Fruit fly (Drosophila melanogaster) whole organism, embryonic: ENCODE results near the gene CG15408.

Experiments used
- Adf1 ChIP-seq: fragments of 200-800 bp; sonication (Bioruptor generic); IDR thresholded peaks from 2 replicates; pipeline ENCODE4 v1.3.6; 2022; ENCODE audit warnings: missing biosample characterization, missing genetic modification characterization
- Blimp-1 ChIP-seq: fragments of 200-800 bp; sonication (Bioruptor generic); optimal IDR thresholded peaks from 3 replicates; lab custom pipeline; 2018; ENCODE audit warnings: missing biosample characterization, missing genetic modification characterization, mild to moderate bottlenecking, moderate library complexity, missing genetic modification reagents
- CG10209 ChIP-seq: fragments of 200-800 bp; sonication (Bioruptor generic); optimal IDR thresholded peaks from 3 replicates; lab custom pipeline; 2017; ENCODE audit warnings: missing biosample characterization, mild to moderate bottlenecking, missing genetic modification characterization, missing genetic modification reagents
- CG11093 ChIP-seq: fragments of 200-800 bp; sonication (Bioruptor generic); IDR thresholded peaks from 3 replicates; pipeline ENCODE4 v1.3.6; 2022; ENCODE audit warnings: missing biosample characterization, missing genetic modification characterization
- CG11723 ChIP-seq: fragments of 200-800 bp; sonication (Bioruptor generic); optimal IDR thresholded peaks from 2 replicates; lab custom pipeline; 2017; ENCODE audit warnings: missing biosample characterization, mild to moderate bottlenecking, missing genetic modification characterization
- CG12769 ChIP-seq: fragments of 200-800 bp; sonication (Bioruptor generic); optimal IDR thresholded peaks from 2 replicates; lab custom pipeline; 2019; ENCODE audit warnings: missing biosample characterization, mild to moderate bottlenecking, missing genetic modification characterization, moderate library complexity
- CG1832 ChIP-seq: fragments of 200-800 bp; sonication (Bioruptor generic); optimal IDR thresholded peaks from 2 replicates; lab custom pipeline; 2017; ENCODE audit warnings: missing biosample characterization, mild to moderate bottlenecking, missing genetic modification characterization, inconsistent platforms
- CG2678 ChIP-seq: fragments of 200-800 bp; sonication (Bioruptor generic); optimal IDR thresholded peaks from 3 replicates; lab custom pipeline; 2019; ENCODE audit warnings: missing biosample characterization, mild to moderate bottlenecking, missing genetic modification characterization, moderate library complexity
- CG2712 ChIP-seq: fragments of 200-800 bp; optimal IDR thresholded peaks from 3 replicates; lab custom pipeline; 2019; ENCODE audit warnings: missing biosample characterization, mild to moderate bottlenecking, missing genetic modification characterization, moderate library complexity
- CG32772 ChIP-seq: fragments of 200-800 bp; sonication (Bioruptor generic); IDR thresholded peaks from 2 replicates; pipeline ENCODE4 v1.3.6; 2022; ENCODE audit warnings: missing biosample characterization, missing genetic modification characterization
- CG4404 ChIP-seq: fragments of 200-800 bp; sonication (Bioruptor generic); IDR thresholded peaks from 2 replicates; pipeline ENCODE4 v1.3.6; 2022; ENCODE audit warnings: missing biosample characterization, missing genetic modification characterization
- CG6791 ChIP-seq: fragments of 200-800 bp; sonication (Bioruptor generic); IDR thresholded peaks from 3 replicates; pipeline ENCODE4 v1.3.6; 2022; ENCODE audit warnings: missing biosample characterization, missing genetic modification characterization; ENCODE audit not compliant: partially characterized antibody
- CG7963 ChIP-seq: fragments of 200-800 bp; sonication (Bioruptor generic); IDR thresholded peaks from 3 replicates; pipeline ENCODE4 v1.3.6; 2022; ENCODE audit warnings: missing biosample characterization, missing genetic modification characterization; ENCODE audit not compliant: partially characterized antibody
- CG9609 ChIP-seq: fragments of 200-800 bp; sonication (Bioruptor generic); optimal IDR thresholded peaks from 3 replicates; lab custom pipeline; 2016; ENCODE audit warnings: missing biosample characterization, missing genetic modification characterization
- Dp ChIP-seq: fragments of 200-800 bp; sonication (Bioruptor generic); optimal IDR thresholded peaks from 2 replicates; lab custom pipeline; 2018; ENCODE audit warnings: missing biosample characterization, mild to moderate bottlenecking, missing genetic modification characterization, moderate library complexity
- Ets65A ChIP-seq: fragments of 200-800 bp; sonication (Bioruptor generic); peaks from one replicate; lab custom pipeline; 2016; ENCODE audit warnings: missing biosample characterization, missing genetic modification characterization
- GATAe ChIP-seq: fragments of 200-800 bp; sonication (Bioruptor generic); conservative IDR thresholded peaks from 2 replicates; pipeline ENCODE4 v1.3.6; 2022; ENCODE audit warnings: missing biosample characterization, missing genetic modification characterization
- Gug ChIP-seq: fragments of 200-800 bp; sonication (Bioruptor generic); IDR thresholded peaks from 4 replicates; pipeline ENCODE4 v1.3.6; 2022; ENCODE audit warnings: missing biosample characterization, missing genetic modification characterization
- H15 ChIP-seq: fragments of 200-800 bp; sonication (Bioruptor generic); IDR thresholded peaks from 3 replicates; pipeline ENCODE4 v1.3.6; 2022; ENCODE audit warnings: missing biosample characterization, missing genetic modification characterization
- HmgZ ChIP-seq: fragments of 200-800 bp; sonication (Bioruptor generic); optimal IDR thresholded peaks from 2 replicates; lab custom pipeline; 2018; ENCODE audit warnings: missing biosample characterization, mild to moderate bottlenecking, missing genetic modification characterization
- Hr51 ChIP-seq, 2 experiments: fragments of 200-800 bp; sonication (Bioruptor generic); optimal IDR thresholded peaks; 2 replicates in 1 of 2; 3 replicates in 1 of 2; lab custom pipeline; 2016 to 2018; ENCODE audit warnings: missing biosample characterization in 2 of 2, missing genetic modification characterization in 2 of 2, mild to moderate bottlenecking in 1 of 2, moderate library complexity in 1 of 2
- Max ChIP-seq: fragments of 200-800 bp; sonication (Bioruptor generic); optimal IDR thresholded peaks from 2 replicates; lab custom pipeline; 2016; ENCODE audit warnings: missing biosample characterization, mild to moderate bottlenecking, missing genetic modification characterization
- Med ChIP-seq: fragments of 200-800 bp; sonication (Bioruptor generic); peaks from one replicate; lab custom pipeline; 2016; ENCODE audit warnings: missing biosample characterization, missing genetic modification characterization, mild to moderate bottlenecking, inconsistent platforms, moderate library complexity
- Mrtf ChIP-seq: fragments of 200-800 bp; sonication (Bioruptor generic); IDR thresholded peaks from 3 replicates; pipeline ENCODE4 v1.3.6; 2022; ENCODE audit warnings: missing biosample characterization, missing genetic modification characterization
- Ravus ChIP-seq: fragments of 200-800 bp; sonication (Bioruptor generic); IDR thresholded peaks from 2 replicates; pipeline ENCODE4 v1.3.6; 2022; ENCODE audit warnings: missing biosample characterization, missing genetic modification characterization
- Stat92E ChIP-seq, 3 experiments: fragments of >200 bp in 2 of 3; fragments of 200-800 bp in 1 of 3; sonication (Bioruptor generic) in 1 of 3; optimal IDR thresholded peaks; 2 replicates each; lab custom pipeline; 2017 to 2019; ENCODE audit warnings: missing biosample characterization in 3 of 3, missing genetic modification characterization in 3 of 3, mild to moderate bottlenecking in 1 of 3, moderate library complexity in 1 of 3
- chm ChIP-seq: fragments of 200-800 bp; sonication (Bioruptor generic); IDR thresholded peaks from 2 replicates; pipeline ENCODE4 v1.3.6; 2022; ENCODE audit warnings: missing biosample characterization, missing genetic modification characterization
- ci ChIP-seq: fragments of 200-800 bp; sonication (Bioruptor generic); IDR thresholded peaks from 3 replicates; pipeline ENCODE4 v1.3.6; 2022; ENCODE audit warnings: missing biosample characterization, missing genetic modification characterization
- crol ChIP-seq: fragments of 200-800 bp; sonication (Bioruptor generic); IDR thresholded peaks from 2 replicates; pipeline ENCODE4 v1.3.6; 2022; ENCODE audit warnings: missing biosample characterization, missing genetic modification characterization
- cwo ChIP-seq: fragments of 200-800 bp; sonication (Bioruptor generic); optimal IDR thresholded peaks from 3 replicates; lab custom pipeline; 2017; ENCODE audit warnings: missing biosample characterization, missing genetic modification characterization, mild to moderate bottlenecking, moderate library complexity, missing genetic modification reagents
- en ChIP-seq: fragments of 200-800 bp; sonication (Bioruptor generic); optimal IDR thresholded peaks from 2 replicates; lab custom pipeline; 2016; ENCODE audit warnings: missing biosample characterization, missing genetic modification characterization
- ftz-f1 ChIP-seq: fragments of 200-800 bp; sonication (Bioruptor generic); optimal IDR thresholded peaks from 2 replicates; lab custom pipeline; 2016; ENCODE audit warnings: missing biosample characterization, missing genetic modification characterization
- gem ChIP-seq: fragments of 200-800 bp; sonication (Bioruptor generic); optimal IDR thresholded peaks from 2 replicates; lab custom pipeline; 2019; ENCODE audit warnings: missing biosample characterization, mild to moderate bottlenecking, missing genetic modification characterization, moderate library complexity
- jing ChIP-seq: fragments of 200-800 bp; sonication (Bioruptor generic); optimal IDR thresholded peaks from 2 replicates; lab custom pipeline; 2018; ENCODE audit warnings: missing biosample characterization, mild to moderate bottlenecking, missing genetic modification characterization
- odd ChIP-seq: fragments of 200-800 bp; sonication (Bioruptor generic); optimal IDR thresholded peaks from 2 replicates; lab custom pipeline; 2017; ENCODE audit warnings: missing biosample characterization, mild to moderate bottlenecking, missing genetic modification characterization
- pb ChIP-seq: fragments of 200-800 bp; sonication (Bioruptor generic); optimal IDR thresholded peaks from 3 replicates; lab custom pipeline; 2016; ENCODE audit warnings: missing biosample characterization, missing genetic modification characterization
- pros ChIP-seq: fragments of 200-800 bp; sonication (Bioruptor generic); optimal IDR thresholded peaks from 3 replicates; lab custom pipeline; 2019; ENCODE audit warnings: missing biosample characterization, mild to moderate bottlenecking, missing genetic modification characterization, moderate library complexity
- ro ChIP-seq: fragments of 200-800 bp; sonication (Bioruptor generic); IDR thresholded peaks from 2 replicates; pipeline ENCODE4 v1.3.6; 2022; ENCODE audit warnings: missing biosample characterization, missing genetic modification characterization
- row ChIP-seq: fragments of 200-800 bp; sonication (Bioruptor generic); IDR thresholded peaks from 3 replicates; pipeline ENCODE4 v1.3.6; 2022; ENCODE audit warnings: missing biosample characterization, missing genetic modification characterization
- scrt ChIP-seq: fragments of 200-800 bp; sonication (Bioruptor generic); optimal IDR thresholded peaks from 2 replicates; lab custom pipeline; 2018; ENCODE audit warnings: missing biosample characterization, mild to moderate bottlenecking, missing genetic modification characterization, moderate library complexity
- sens ChIP-seq: fragments of 200-800 bp; sonication (Bioruptor generic); peaks from one replicate; lab custom pipeline; 2016; ENCODE audit warnings: missing biosample characterization, missing genetic modification characterization
- sens-2 ChIP-seq: fragments of 200-800 bp; sonication (Bioruptor generic); IDR thresholded peaks from 2 replicates; pipeline ENCODE4 v1.3.6; 2022; ENCODE audit warnings: missing biosample characterization, missing genetic modification characterization
- seq ChIP-seq: fragments of 200-800 bp; sonication (Bioruptor generic); IDR thresholded peaks from 2 replicates; pipeline ENCODE4 v1.3.6; 2022; ENCODE audit warnings: missing biosample characterization, missing genetic modification characterization
- toy ChIP-seq: fragments of 200-800 bp; sonication (Bioruptor generic); IDR thresholded peaks from 2 replicates; pipeline ENCODE4 v1.3.6; 2022; ENCODE audit warnings: missing biosample characterization, missing genetic modification characterization
- vnd ChIP-seq: fragments of 200-800 bp; sonication (Bioruptor generic); IDR thresholded peaks from 3 replicates; pipeline ENCODE4 v1.3.6; 2022; ENCODE audit warnings: missing biosample characterization, missing genetic modification characterization; ENCODE audit not compliant: partially characterized antibody

Gene CG15408

dm6 chr2L:3345763-3346482 lies 13.3 kb downstream of the CG15408 start (continued):
- peak; percentile 52 for TF ChIP-seq cwo (GFP tag; lab: Kevin White, UChicago)
- no peak for TF ChIP-seq seq (GFP tag; lab: Robert Waterston, UW)
- peak; percentile 19 for TF ChIP-seq CG2712 (tag; lab: Kevin White, UChicago)
- peak; percentile 73 for TF ChIP-seq sens (GFP tag; lab: Kevin White, UChicago)
- peak; percentile 95 for TF ChIP-seq crol (GFP tag; lab: Robert Waterston, UW)
- TF ChIP-seq H15 (GFP tag; lab: Robert Waterston, UW) = no peak
- TF ChIP-seq Adf1 = peak; percentile 74
- TF ChIP-seq Med (GFP tag; lab: Kevin White, UChicago) = peak; percentile 49
- TF ChIP-seq CG2678 (tag; lab: Kevin White, UChicago) = peak; percentile 6
- TF ChIP-seq gem (tag; lab: Kevin White, UChicago) = peak; percentile 11
- peak; percentile 60; the same call in 1 of the 3 replicates for TF ChIP-seq ci (GFP tag; lab: Robert Waterston, UW)
- TF ChIP-seq CG32772 (GFP tag; lab: Robert Waterston, UW) = peak; percentile 27; the same call in 1 of the 2 replicates

dm6 chr2L:3346483-3346839 lies 13.8 kb downstream of the CG15408 start:
- TF ChIP-seq Stat92E (GFP tag; optimal IDR thresholded peaks at IDR 0.05; lab: Kevin White, UChicago) = peak in 1 of 3 experiments; percentile 91
- peak; percentile 5 for TF ChIP-seq CG1832
- TF ChIP-seq pros (GFP tag; lab: Kevin White, UChicago) = peak; percentile 37
- peak; percentile 9 for TF ChIP-seq CG10209
- TF ChIP-seq CG6791 (GFP tag; lab: Robert Waterston, UW) = peak; percentile 53; the same call in 1 of the 3 replicates
- peak; percentile 48; the same call in 1 of the 2 replicates for TF ChIP-seq crol (GFP tag; lab: Robert Waterston, UW)
- TF ChIP-seq Blimp-1 (GFP tag; lab: Kevin White, UChicago) = peak; percentile 24
- TF ChIP-seq CG7963 (GFP tag; lab: Robert Waterston, UW) = no peak
- TF ChIP-seq Ravus (GFP tag; lab: Robert Waterston, UW) = no peak

dm6 chr2L:3348146-3348747 lies 15.6 kb downstream of the CG15408 start:
- TF ChIP-seq toy (no peak), Blimp-1 (GFP tag; lab: Kevin White, UChicago) (peak; percentile 91), odd (peak; percentile 35), sens-2 (GFP tag; lab: Robert Waterston, UW) (peak; percentile 91), CG4404 (peak; percentile 61), CG11723 (GFP tag; lab: Kevin White, UChicago) (peak; percentile 70), pb (GFP tag; lab: Kevin White, UChicago) (peak; percentile 30), row (GFP tag; lab: Robert Waterston, UW) (peak; percentile 84), Gug (peak; percentile 81; the same call in 3 of the 4 replicates), Hr51 (GFP tag; optimal IDR thresholded peaks at IDR 0.05; lab: Kevin White, UChicago) (peak in 1 of 2 experiments; percentile 81), en (GFP tag; lab: Kevin White, UChicago) (peak; percentile 50), jing (peak; percentile 68), scrt (GFP tag; lab: Kevin White, UChicago) (peak; percentile 53), Max (GFP tag; lab: Kevin White, UChicago) (peak; percentile 1), CG10209 (peak; percentile 76), Ets65A (peak; percentile 82), Dp (GFP tag; lab: Kevin White, UChicago) (no peak), ro (GFP tag; lab: Robert Waterston, UW) (peak; percentile 65; the same call in 1 of the 2 replicates), chm (GFP tag; lab: Robert Waterston, UW) (peak; percentile 87), CG11093 (GFP tag; lab: Robert Waterston, UW) (peak; percentile 82), Mrtf (GFP tag; lab: Robert Waterston, UW) (peak; percentile 75), ftz-f1 (no peak), HmgZ (tag; lab: Kevin White, UChicago) (no peak), vnd (GFP tag; lab: Robert Waterston, UW) (peak; percentile 44; the same call in 2 of the 3 replicates), CG12769 (tag; lab: Kevin White, UChicago) (peak; percentile 57), GATAe (GFP tag; lab: Robert Waterston, UW) (no peak; the same call in 1 of the 2 replicates), CG9609 (GFP tag; lab: Kevin White, UChicago) (peak; percentile 29)
